Worm (Caenorhabditis elegans) whole organism, L4 larva: ENCODE measurements around the gene ttr-37.

Source experiments
- aly-2 ChIP-seq: sonication (generic microtip); optimal IDR thresholded peaks from 2 replicates; lab custom pipeline; 2018; ENCODE audit warnings: missing biosample characterization, missing genetic modification characterization
- ceh-20 ChIP-seq: fragments of 200-800 bp; sonication (Bioruptor generic); IDR thresholded peaks from 2 replicates; pipeline ENCODE4 v1.3.6; 2022; ENCODE audit warnings: missing genetic modification reagents, missing genetic modification characterization, missing compliant biosample characterization
- lin-39 ChIP-seq: fragments of 150-350 bp; optimal IDR thresholded peaks from 2 replicates; lab custom pipeline; 2014; ENCODE audit warnings: missing biosample characterization, missing genetic modification reagents, missing genetic modification characterization
- lsy-2 ChIP-seq, 2 experiments: fragments of 150-350 bp in 1 of 2; sonication (generic microtip) in 1 of 2; optimal IDR thresholded peaks; 2 replicates each; lab custom pipeline; 2014 to 2017; ENCODE audit warnings: missing biosample characterization in 2 of 2, missing genetic modification characterization in 2 of 2
- nhr-25 ChIP-seq: sonication (generic microtip); optimal IDR thresholded peaks from 2 replicates; lab custom pipeline; 2017; ENCODE audit warnings: missing genetic modification characterization, mild to moderate bottlenecking, missing compliant biosample characterization, antibody characterized with exemption, moderate library complexity, borderline replicate concordance; ENCODE audit not compliant: insufficient read depth
- nhr-42 ChIP-seq: fragments of 200-800 bp; sonication (Bioruptor generic); IDR thresholded peaks from 2 replicates; pipeline ENCODE4 v1.3.6; 2022; ENCODE audit warnings: missing genetic modification characterization, missing compliant biosample characterization
- nhr-6 ChIP-seq: fragments of 150-350 bp; optimal IDR thresholded peaks from 2 replicates; lab custom pipeline; 2014; ENCODE audit warnings: missing biosample characterization, missing genetic modification characterization
- pha-4 ChIP-seq, 2 experiments: fragments of 150-350 bp in 1 of 2; fragments of 200-800 bp in 1 of 2; sonication (Bioruptor generic) in 1 of 2; IDR thresholded peaks in 1 of 2; optimal IDR thresholded peaks in 1 of 2; 2 replicates each; pipeline versions ENCODE4 v1.3.6 to Lab custom; 2014 to 2022; ENCODE audit warnings: missing genetic modification characterization in 2 of 2, missing genetic modification reagents in 2 of 2, missing biosample characterization in 1 of 2, missing compliant biosample characterization in 1 of 2
- sdz-12 ChIP-seq: fragments of 200-800 bp; sonication (Bioruptor generic); optimal IDR thresholded peaks from 2 replicates; lab custom pipeline; 2018; ENCODE audit warnings: mild to moderate bottlenecking, missing genetic modification characterization, missing compliant biosample characterization
- snpc-1.2 ChIP-seq: fragments of 200-800 bp; sonication (Bioruptor generic); IDR thresholded peaks from 2 replicates; pipeline ENCODE4 v1.3.6; 2022; ENCODE audit warnings: missing genetic modification reagents, missing genetic modification characterization, missing compliant biosample characterization
- snpc-4 ChIP-seq: fragments of 150-350 bp; optimal IDR thresholded peaks from 2 replicates; lab custom pipeline; 2014; ENCODE audit warnings: missing biosample characterization, missing genetic modification characterization

DNA sequence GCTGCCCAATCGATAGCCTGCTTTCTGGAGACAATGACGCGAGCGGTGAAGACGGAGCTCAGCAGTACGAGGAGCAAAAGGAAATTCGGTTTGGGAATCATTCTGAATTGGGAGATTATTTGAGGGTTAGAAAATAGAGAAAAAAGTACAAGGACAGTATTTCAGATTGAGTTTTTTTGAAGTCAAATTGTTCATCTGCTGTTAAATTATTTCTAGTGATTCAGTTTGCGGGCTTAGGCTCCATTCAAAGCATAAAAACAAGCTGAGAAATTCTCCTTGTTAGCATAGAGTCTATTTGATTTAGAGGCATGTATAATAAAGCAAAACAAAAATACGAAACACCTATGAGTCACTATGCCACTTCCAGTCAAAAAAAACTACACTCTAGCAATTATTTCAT is 30.4 kb upstream of the ttr-37 start, which contains the start of gene dgn-2:
- no peak for TF ChIP-seq lsy-2 (tag; optimal IDR thresholded peaks at IDR 0.05; lab: Kevin White, UChicago)
- TF ChIP-seq nhr-25 (tag; lab: Kevin White, UChicago): no peak
- no peak for TF ChIP-seq snpc-4
- no peak for TF ChIP-seq nhr-6 (tag; lab: Kevin White, UChicago)
- TF ChIP-seq pha-4 (GFP tag; IDR thresholded peaks at IDR 0.05; lab: Robert Waterston, UW): no peak
- TF ChIP-seq pha-4 (tag; optimal IDR thresholded peaks at IDR 0.05; lab: Kevin White, UChicago): no peak
- no peak for TF ChIP-seq snpc-1.2
- TF ChIP-seq aly-2 (tag; lab: Kevin White, UChicago): no peak
- no peak for TF ChIP-seq lin-39 (tag; lab: Kevin White, UChicago)
- TF ChIP-seq nhr-42 (GFP tag; lab: Robert Waterston, UW): no peak
- no peak for TF ChIP-seq sdz-12 (GFP tag; lab: Kevin White, UChicago)
- TF ChIP-seq ceh-20 (GFP tag; lab: Robert Waterston, UW): no peak
